Fruit fly (Drosophila melanogaster) whole organism, embryonic: ENCODE results near the gene nuf.

Experiments
- Adf1 ChIP-seq: fragments of 200-800 bp; sonication (Bioruptor generic); IDR thresholded peaks from 2 replicates; pipeline ENCODE4 v1.3.6; 2022; ENCODE audit warnings: missing biosample characterization, missing genetic modification characterization
- Antp ChIP-seq: fragments of 200-800 bp; sonication (Bioruptor generic); optimal IDR thresholded peaks from 3 replicates; lab custom pipeline; 2016; ENCODE audit warnings: missing biosample characterization, missing genetic modification characterization
- Asciz ChIP-seq: fragments of 200-800 bp; sonication (Bioruptor generic); optimal IDR thresholded peaks from 2 replicates; lab custom pipeline; 2017; ENCODE audit warnings: missing biosample characterization, mild to moderate bottlenecking, missing genetic modification characterization, missing genetic modification reagents
- Atf3 ChIP-seq: fragments of 200-800 bp; sonication (Bioruptor generic); optimal IDR thresholded peaks from 3 replicates; lab custom pipeline; 2016; ENCODE audit warnings: missing biosample characterization, missing genetic modification characterization
- Atf6 ChIP-seq: fragments of 200-800 bp; sonication (Bioruptor generic); IDR thresholded peaks from 2 replicates; pipeline ENCODE4 v1.3.6; 2022; ENCODE audit warnings: missing biosample characterization, missing genetic modification characterization
- CG10366 ChIP-seq: fragments of 200-800 bp; sonication (Bioruptor generic); IDR thresholded peaks from 2 replicates; pipeline ENCODE4 v1.3.6; 2022; ENCODE audit warnings: missing biosample characterization, missing genetic modification characterization
- CG10431 ChIP-seq: fragments of 200-800 bp; sonication (Bioruptor generic); optimal IDR thresholded peaks from 3 replicates; lab custom pipeline; 2018; ENCODE audit warnings: missing biosample characterization, mild to moderate bottlenecking, missing genetic modification characterization
- CG12391 ChIP-seq: fragments of 200-800 bp; sonication (Bioruptor generic); optimal IDR thresholded peaks from 3 replicates; lab custom pipeline; 2018; ENCODE audit warnings: missing biosample characterization, mild to moderate bottlenecking, missing genetic modification characterization, moderate library complexity
- CG12769 ChIP-seq: fragments of 200-800 bp; sonication (Bioruptor generic); optimal IDR thresholded peaks from 2 replicates; lab custom pipeline; 2019; ENCODE audit warnings: missing biosample characterization, mild to moderate bottlenecking, missing genetic modification characterization, moderate library complexity
- CG13287 ChIP-seq: fragments of 200-800 bp; sonication (Bioruptor generic); IDR thresholded peaks from 2 replicates; pipeline ENCODE4 v1.3.6; 2022; ENCODE audit warnings: missing biosample characterization, missing genetic modification characterization; ENCODE audit not compliant: partially characterized antibody
- CG14014 ChIP-seq: fragments of 200-800 bp; sonication (Bioruptor generic); IDR thresholded peaks from 2 replicates; pipeline ENCODE4 v1.3.6; 2022; ENCODE audit warnings: missing biosample characterization, missing genetic modification characterization
- CG1529 ChIP-seq: fragments of 200-800 bp; sonication (Bioruptor generic); optimal IDR thresholded peaks from 3 replicates; lab custom pipeline; 2018; ENCODE audit warnings: missing biosample characterization, missing genetic modification characterization
- CG16813 ChIP-seq: fragments of 200-800 bp; sonication (Bioruptor generic); IDR thresholded peaks from 3 replicates; pipeline ENCODE4 v1.3.6; 2022; ENCODE audit warnings: missing biosample characterization, missing genetic modification characterization; ENCODE audit not compliant: partially characterized antibody
- CG17359 ChIP-seq: fragments of 200-800 bp; sonication (Bioruptor generic); optimal IDR thresholded peaks from 3 replicates; lab custom pipeline; 2018; ENCODE audit warnings: missing biosample characterization, mild to moderate bottlenecking, missing genetic modification characterization, moderate library complexity
- CG17829 ChIP-seq: fragments of 200-800 bp; optimal IDR thresholded peaks from 2 replicates; lab custom pipeline; 2019; ENCODE audit warnings: missing biosample characterization, mild to moderate bottlenecking, missing genetic modification characterization, moderate library complexity
- CG2116 ChIP-seq: fragments of 200-800 bp; sonication (Bioruptor generic); optimal IDR thresholded peaks from 3 replicates; lab custom pipeline; 2018; ENCODE audit warnings: missing biosample characterization, mild to moderate bottlenecking, missing genetic modification characterization
- CG2199 ChIP-seq: fragments of 200-800 bp; sonication (Bioruptor generic); IDR thresholded peaks from 3 replicates; pipeline ENCODE4 v1.3.6; 2022; ENCODE audit warnings: missing biosample characterization, missing genetic modification characterization
- CG30403 ChIP-seq: fragments of 200-800 bp; sonication (Bioruptor generic); optimal IDR thresholded peaks from 3 replicates; lab custom pipeline; 2016; ENCODE audit warnings: missing biosample characterization, missing genetic modification characterization
- CoRest ChIP-seq: fragments of 200-800 bp; sonication (Bioruptor generic); optimal IDR thresholded peaks from 3 replicates; lab custom pipeline; 2018; ENCODE audit warnings: missing biosample characterization, mild to moderate bottlenecking, missing genetic modification characterization, moderate library complexity
- D ChIP-seq, 2 experiments: fragments of 200-800 bp in 1 of 2; fragments of >200 bp in 1 of 2; sonication (Bioruptor generic) in 1 of 2; optimal IDR thresholded peaks; 2 replicates in 1 of 2; 3 replicates in 1 of 2; lab custom pipeline; 2017; ENCODE audit warnings: mild to moderate bottlenecking in 1 of 2, missing biosample characterization in 1 of 2, missing genetic modification characterization in 1 of 2, missing genetic modification reagents in 1 of 2
- Dll ChIP-seq: fragments of 200-800 bp; sonication (Bioruptor generic); IDR thresholded peaks from 4 replicates; pipeline ENCODE4 v1.3.6; 2022; ENCODE audit warnings: missing biosample characterization, missing genetic modification characterization; ENCODE audit not compliant: partially characterized antibody
- E2f1 ChIP-seq: fragments of 200-800 bp; sonication (Bioruptor generic); IDR thresholded peaks from 2 replicates; pipeline ENCODE4 v1.3.6; 2022; ENCODE audit warnings: missing biosample characterization, missing genetic modification characterization
- Elba2 ChIP-seq: fragments of 200-800 bp; sonication (Bioruptor generic); optimal IDR thresholded peaks from 3 replicates; lab custom pipeline; 2016; ENCODE audit warnings: missing biosample characterization, missing genetic modification characterization
- GATAe ChIP-seq: fragments of 200-800 bp; sonication (Bioruptor generic); conservative IDR thresholded peaks from 2 replicates; pipeline ENCODE4 v1.3.6; 2022; ENCODE audit warnings: missing biosample characterization, missing genetic modification characterization
- Hmr ChIP-seq: fragments of 200-800 bp; sonication (Bioruptor generic); optimal IDR thresholded peaks from 3 replicates; lab custom pipeline; 2017; ENCODE audit warnings: mild to moderate bottlenecking, missing biosample characterization, missing genetic modification reagents, missing genetic modification characterization
- Meics ChIP-seq: fragments of 200-800 bp; sonication (Bioruptor generic); optimal IDR thresholded peaks from 2 replicates; lab custom pipeline; 2017; ENCODE audit warnings: missing biosample characterization, mild to moderate bottlenecking, missing genetic modification characterization
- Myb ChIP-seq: fragments of 200-800 bp; sonication (Bioruptor generic); optimal IDR thresholded peaks from 2 replicates; lab custom pipeline; 2016; ENCODE audit warnings: missing biosample characterization, missing genetic modification characterization
- Nf-YA ChIP-seq: fragments of 200-800 bp; sonication (Bioruptor generic); IDR thresholded peaks from 2 replicates; pipeline ENCODE4 v1.3.6; 2022; ENCODE audit warnings: missing biosample characterization, missing genetic modification characterization
- Nf-YB ChIP-seq: fragments of 200-800 bp; sonication (Bioruptor generic); optimal IDR thresholded peaks from 3 replicates; lab custom pipeline; 2019; ENCODE audit warnings: missing biosample characterization, mild to moderate bottlenecking, missing genetic modification characterization, moderate library complexity
- Ravus ChIP-seq: fragments of 200-800 bp; sonication (Bioruptor generic); IDR thresholded peaks from 2 replicates; pipeline ENCODE4 v1.3.6; 2022; ENCODE audit warnings: missing biosample characterization, missing genetic modification characterization
- Side ChIP-seq: fragments of 200-800 bp; sonication (Bioruptor generic); optimal IDR thresholded peaks from 2 replicates; lab custom pipeline; 2016; ENCODE audit warnings: missing biosample characterization, missing genetic modification characterization
- Sry-β ChIP-seq: fragments of 200-800 bp; sonication (Bioruptor generic); optimal IDR thresholded peaks from 2 replicates; lab custom pipeline; 2018; ENCODE audit warnings: missing biosample characterization, mild to moderate bottlenecking, missing genetic modification characterization, moderate library complexity
- Stat92E ChIP-seq, 3 experiments: fragments of >200 bp in 2 of 3; fragments of 200-800 bp in 1 of 3; sonication (Bioruptor generic) in 1 of 3; optimal IDR thresholded peaks; 2 replicates each; lab custom pipeline; 2017 to 2019; ENCODE audit warnings: missing biosample characterization in 3 of 3, missing genetic modification characterization in 3 of 3, mild to moderate bottlenecking in 1 of 3, moderate library complexity in 1 of 3
- amos ChIP-seq: fragments of 200-800 bp; sonication (Bioruptor generic); IDR thresholded peaks from 2 replicates; pipeline ENCODE4 v1.3.6; 2022; ENCODE audit warnings: missing biosample characterization, missing genetic modification characterization; ENCODE audit not compliant: partially characterized antibody
- aop ChIP-seq: fragments of 200-800 bp; sonication (Bioruptor generic); IDR thresholded peaks from 2 replicates; pipeline ENCODE4 v1.3.6; 2022; ENCODE audit warnings: missing biosample characterization, missing genetic modification characterization
- cad ChIP-seq: fragments of >200 bp; optimal IDR thresholded peaks from 2 replicates; lab custom pipeline; 2017; ENCODE audit warnings: missing biosample characterization, missing genetic modification characterization
- cg ChIP-seq: fragments of 200-800 bp; sonication (Bioruptor generic); optimal IDR thresholded peaks from 3 replicates; lab custom pipeline; 2019; ENCODE audit warnings: missing biosample characterization, mild to moderate bottlenecking, missing genetic modification characterization, moderate library complexity
- disco-r ChIP-seq: fragments of 200-800 bp; sonication (Bioruptor generic); optimal IDR thresholded peaks from 2 replicates; lab custom pipeline; 2016; ENCODE audit warnings: missing biosample characterization, missing genetic modification characterization
- exex ChIP-seq: fragments of 200-800 bp; sonication (Bioruptor generic); optimal IDR thresholded peaks from 4 replicates; lab custom pipeline; 2018; ENCODE audit warnings: missing biosample characterization, mild to moderate bottlenecking, missing genetic modification characterization, moderate library complexity
- gfzf ChIP-seq: fragments of 200-800 bp; sonication (Bioruptor generic); optimal IDR thresholded peaks from 2 replicates; lab custom pipeline; 2016; ENCODE audit warnings: missing biosample characterization, mild to moderate bottlenecking, missing genetic modification characterization, moderate library complexity
- hkb ChIP-seq, 2 experiments: fragments of 200-800 bp in 1 of 2; fragments of >200 bp in 1 of 2; sonication (Bioruptor generic) in 1 of 2; IDR thresholded peaks in 1 of 2; optimal IDR thresholded peaks in 1 of 2; 2 replicates each; pipeline versions ENCODE4 v1.3.6 to Lab custom; 2017 to 2022; ENCODE audit warnings: missing biosample characterization in 1 of 2, missing genetic modification characterization in 1 of 2
- jing ChIP-seq: fragments of 200-800 bp; sonication (Bioruptor generic); optimal IDR thresholded peaks from 2 replicates; lab custom pipeline; 2018; ENCODE audit warnings: missing biosample characterization, mild to moderate bottlenecking, missing genetic modification characterization
- pfk ChIP-seq: fragments of 200-800 bp; sonication (Bioruptor generic); optimal IDR thresholded peaks from 2 replicates; lab custom pipeline; 2018; ENCODE audit warnings: missing biosample characterization, mild to moderate bottlenecking, missing genetic modification characterization, moderate library complexity
- pros ChIP-seq: fragments of 200-800 bp; sonication (Bioruptor generic); optimal IDR thresholded peaks from 3 replicates; lab custom pipeline; 2019; ENCODE audit warnings: missing biosample characterization, mild to moderate bottlenecking, missing genetic modification characterization, moderate library complexity
- so ChIP-seq: fragments of 200-800 bp; sonication (Bioruptor generic); IDR thresholded peaks from 3 replicates; pipeline ENCODE4 v1.3.6; 2022; ENCODE audit warnings: missing biosample characterization, missing genetic modification characterization
- tll ChIP-seq, 2 experiments: fragments of 200-800 bp in 1 of 2; fragments of >200 bp in 1 of 2; sonication (Bioruptor generic) in 1 of 2; optimal IDR thresholded peaks; 2 replicates each; lab custom pipeline; 2017 to 2019; ENCODE audit warnings: missing biosample characterization in 2 of 2, missing genetic modification characterization in 2 of 2, mild to moderate bottlenecking in 1 of 2, moderate library complexity in 1 of 2
- tup ChIP-seq: fragments of 200-800 bp; sonication (Bioruptor generic); optimal IDR thresholded peaks from 2 replicates; lab custom pipeline; 2016; ENCODE audit warnings: missing biosample characterization, mild to moderate bottlenecking, missing genetic modification characterization, moderate library complexity

The nuf gene

DNA sequence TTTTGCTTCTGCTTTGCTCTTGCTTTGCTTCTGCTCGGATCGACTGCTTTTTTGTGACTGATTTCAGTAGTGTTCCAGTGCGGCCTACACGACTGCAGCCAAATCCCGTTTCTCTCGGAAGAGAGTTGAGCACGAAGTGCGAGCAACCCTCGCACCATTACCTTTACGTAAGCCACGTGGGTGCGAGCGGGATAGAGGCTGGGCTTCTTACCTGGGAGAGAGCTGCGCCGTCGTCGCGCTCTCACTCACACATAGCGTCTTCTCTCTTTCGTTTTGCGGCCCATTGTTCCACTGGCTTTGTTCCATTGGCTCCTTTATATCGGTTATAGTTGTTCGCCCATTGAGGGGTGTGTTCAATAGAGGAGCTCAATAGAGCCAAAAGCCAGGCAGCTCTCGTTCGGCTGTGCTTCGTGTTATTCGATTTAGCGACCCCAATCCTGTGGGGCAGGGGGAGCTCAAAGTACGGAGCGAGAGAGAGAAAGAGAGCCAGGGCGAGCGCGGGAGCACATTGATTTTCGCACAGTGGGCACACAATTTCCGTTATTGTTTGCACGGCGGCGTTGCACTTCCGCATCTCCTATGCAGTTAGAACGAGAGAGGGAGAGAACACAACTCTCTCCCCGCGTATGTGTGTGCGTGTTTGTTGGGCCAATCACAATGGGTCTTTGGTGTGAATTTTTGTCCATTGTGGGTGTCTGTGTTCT, 13.0 kb upstream of the nuf start (continued):
- TF ChIP-seq tll (GFP tag; optimal IDR thresholded peaks at IDR 0.05; lab: Kevin White, UChicago) (peak; percentile 23 to 53), gfzf (GFP tag; lab: Kevin White, UChicago) (no peak), Ravus (GFP tag; lab: Robert Waterston, UW) (no peak), GATAe (GFP tag; lab: Robert Waterston, UW) (no peak), Meics (GFP tag; lab: Kevin White, UChicago) (no peak), Stat92E (GFP tag; optimal IDR thresholded peaks at IDR 0.05; lab: Kevin White, UChicago) (peak in 1 of 3 experiments; percentile 54), Nf-YB (GFP tag; lab: Kevin White, UChicago) (peak; percentile 100), cad (GFP tag; lab: Kevin White, UChicago) (peak; percentile 10), CG2116 (GFP tag; lab: Kevin White, UChicago) (no peak), CG12769 (tag; lab: Kevin White, UChicago) (peak; percentile 9), Elba2 (peak; percentile 9), so (GFP tag; lab: Robert Waterston, UW) (peak; percentile 34; the same call in 1 of the 3 replicates), CG16813 (GFP tag; lab: Robert Waterston, UW) (no peak), CG30403 (no peak), aop (GFP tag; lab: Robert Waterston, UW) (0 out of 2 replicates have a peak, but pooled peaks have one; percentile 20), CG12391 (tag; lab: Kevin White, UChicago) (peak; percentile 1), Atf6 (GFP tag; lab: Robert Waterston, UW) (no peak), Antp (no peak), amos (0 out of 2 replicates have a peak, but pooled peaks have one; percentile 11), CG1529 (GFP tag; lab: Kevin White, UChicago) (no peak), CG10431 (no peak), jing (GFP tag; lab: Kevin White, UChicago) (peak; percentile 51), cg (GFP tag; lab: Kevin White, UChicago) (peak; percentile 84), Dll (GFP tag; lab: Robert Waterston, UW) (0 out of 4 replicates have a peak, but pooled peaks have one; percentile 35), Nf-YA (GFP tag; lab: Robert Waterston, UW) (peak; percentile 87), CG10366 (GFP tag; lab: Robert Waterston, UW) (no peak), Hmr (no peak), disco-r (GFP tag; lab: Kevin White, UChicago) (no peak), tup (no peak), CG14014 (no peak), CG17359 (tag; lab: Kevin White, UChicago) (no peak), pros (GFP tag; lab: Kevin White, UChicago) (peak; percentile 79), hkb (optimal IDR thresholded peaks at IDR 0.05; lab: Kevin White, UChicago) (no peak), hkb (GFP tag; IDR thresholded peaks at IDR 0.05; lab: Robert Waterston, UW) (peak; percentile 51; the same call in 1 of the 2 replicates), Atf3 (GFP tag; lab: Kevin White, UChicago) (no peak), D (optimal IDR thresholded peaks at IDR 0.05; lab: Kevin White, UChicago) (peak; percentile 100), D (GFP tag; optimal IDR thresholded peaks at IDR 0.05; lab: Kevin White, UChicago) (peak; percentile 98), CG17829 (tag; lab: Kevin White, UChicago) (peak; percentile 59), Myb (GFP tag; lab: Kevin White, UChicago) (no peak), Adf1 (GFP tag; lab: Robert Waterston, UW) (peak; percentile 93), Asciz (no peak), CoRest (tag; lab: Kevin White, UChicago) (peak; percentile 58), Side (GFP tag; lab: Kevin White, UChicago) (peak; percentile 1), CG2199 (no peak), pfk (GFP tag; lab: Kevin White, UChicago) (peak; percentile 29), CG13287 (GFP tag; lab: Robert Waterston, UW) (no peak), Sry-β (GFP tag; lab: Kevin White, UChicago) (no peak), E2f1 (no peak), exex (tag; lab: Kevin White, UChicago) (no peak)
